Fruit fly (Drosophila melanogaster): ENCODE measurements around the gene CG13771.

DNA sequence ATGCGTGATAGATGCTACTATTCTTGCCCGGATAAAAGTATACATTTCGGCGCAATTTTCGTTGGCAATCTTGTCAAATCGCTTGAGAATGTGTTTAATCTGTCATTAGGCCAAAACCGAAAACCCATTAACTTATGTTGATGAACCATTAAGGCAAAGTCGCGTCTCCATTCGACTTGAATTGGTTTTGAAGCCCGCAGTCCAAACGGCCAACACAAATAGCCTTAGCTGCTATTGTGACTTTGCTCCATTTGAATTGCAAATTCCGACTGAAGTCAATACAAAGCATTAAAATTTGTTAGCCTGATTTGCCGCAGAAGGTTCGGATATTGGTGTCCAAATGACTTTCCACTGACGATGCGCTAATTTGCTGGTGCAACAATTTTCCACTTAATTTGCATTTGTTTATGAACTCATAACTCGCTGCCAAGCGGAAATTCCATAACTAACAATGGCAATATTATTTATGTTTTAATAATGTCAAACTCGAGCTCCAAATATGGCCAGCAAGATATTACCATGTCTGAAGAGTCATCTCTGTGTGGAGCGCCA is 43.0 kb upstream of the CG13771 start:
- TF ChIP-seq Ets98B (GFP tag; IDR thresholded peaks at IDR 0.05) (no peak), CG17806 (tag; optimal IDR thresholded peaks at IDR 0.05) (no peak), fd96Ca (GFP tag; IDR thresholded peaks at IDR 0.05) (no peak), CG8301 (tag; optimal IDR thresholded peaks at IDR 0.05) (no peak), EcR (GFP tag; optimal IDR thresholded peaks at IDR 0.05) (no peak), CG34367 (tag; optimal IDR thresholded peaks at IDR 0.05) (no peak), Pif1B (GFP tag; optimal IDR thresholded peaks at IDR 0.05) (no peak), CG9948 (tag; optimal IDR thresholded peaks at IDR 0.05) (no peak), CG14655 (GFP tag; optimal IDR thresholded peaks at IDR 0.05) (no peak), Snoo (tag; optimal IDR thresholded peaks at IDR 0.05) (no peak), gl (tag; optimal IDR thresholded peaks at IDR 0.05) (no peak), D1 (tag; optimal IDR thresholded peaks at IDR 0.05) (no peak), Pif1A (GFP tag; optimal IDR thresholded peaks at IDR 0.05) (no peak)

Data from whole organism, pupa.